Worm (Caenorhabditis elegans) whole organism, L4 larva: ENCODE results near the gene Y54F10BM.3.

Experiments used
- Y5F2A.4 ChIP-seq: fragments of 200-800 bp; sonication (Bioruptor generic); optimal IDR thresholded peaks from 2 replicates; lab custom pipeline; 2018; ENCODE audit warnings: mild to moderate bottlenecking, missing genetic modification characterization, missing compliant biosample characterization
- aly-2 ChIP-seq: sonication (generic microtip); optimal IDR thresholded peaks from 2 replicates; lab custom pipeline; 2018; ENCODE audit warnings: missing biosample characterization, missing genetic modification characterization
- ama-1 ChIP-seq: fragments of 150-350 bp; optimal IDR thresholded peaks from 2 replicates; lab custom pipeline; 2014; ENCODE audit warnings: inconsistent platforms, mixed read lengths
- ceh-82 ChIP-seq: sonication (generic microtip); optimal IDR thresholded peaks from 2 replicates; lab custom pipeline; 2017; ENCODE audit warnings: missing biosample characterization, missing genetic modification characterization
- dmd-6 ChIP-seq: fragments of 200-800 bp; sonication (Bioruptor generic); IDR thresholded peaks from 2 replicates; pipeline ENCODE4 v1.3.6; 2022; ENCODE audit warnings: missing genetic modification reagents, missing genetic modification characterization, missing compliant biosample characterization
- fkh-10 ChIP-seq: fragments of 150-350 bp; optimal IDR thresholded peaks from 2 replicates; lab custom pipeline; 2014; ENCODE audit warnings: missing biosample characterization, missing genetic modification reagents, missing genetic modification characterization
- fos-1 ChIP-seq: fragments of 150-350 bp; optimal IDR thresholded peaks from 2 replicates; lab custom pipeline; 2014; ENCODE audit warnings: missing biosample characterization, missing genetic modification characterization
- lin-13 ChIP-seq: fragments of 150-350 bp; optimal IDR thresholded peaks from 2 replicates; lab custom pipeline; 2014; ENCODE audit warnings: missing biosample characterization, missing genetic modification reagents, missing genetic modification characterization
- lin-39 ChIP-seq: fragments of 150-350 bp; optimal IDR thresholded peaks from 2 replicates; lab custom pipeline; 2014; ENCODE audit warnings: missing biosample characterization, missing genetic modification reagents, missing genetic modification characterization
- lsy-2 ChIP-seq, 2 experiments: fragments of 150-350 bp in 1 of 2; sonication (generic microtip) in 1 of 2; optimal IDR thresholded peaks; 2 replicates each; lab custom pipeline; 2014 to 2017; ENCODE audit warnings: missing biosample characterization in 2 of 2, missing genetic modification characterization in 2 of 2
- mdt-29 ChIP-seq: fragments of 200-800 bp; sonication (Bioruptor generic); IDR thresholded peaks from 2 replicates; pipeline ENCODE4 v1.3.6; 2022; ENCODE audit warnings: missing genetic modification reagents, missing genetic modification characterization, missing compliant biosample characterization
- unc-39 ChIP-seq: sonication (generic microtip); optimal IDR thresholded peaks from 2 replicates; lab custom pipeline; 2017; ENCODE audit warnings: missing biosample characterization, missing genetic modification characterization
- zag-1 ChIP-seq: fragments of 150-350 bp; optimal IDR thresholded peaks from 2 replicates; lab custom pipeline; 2014; ENCODE audit warnings: missing biosample characterization, missing genetic modification characterization

DNA sequence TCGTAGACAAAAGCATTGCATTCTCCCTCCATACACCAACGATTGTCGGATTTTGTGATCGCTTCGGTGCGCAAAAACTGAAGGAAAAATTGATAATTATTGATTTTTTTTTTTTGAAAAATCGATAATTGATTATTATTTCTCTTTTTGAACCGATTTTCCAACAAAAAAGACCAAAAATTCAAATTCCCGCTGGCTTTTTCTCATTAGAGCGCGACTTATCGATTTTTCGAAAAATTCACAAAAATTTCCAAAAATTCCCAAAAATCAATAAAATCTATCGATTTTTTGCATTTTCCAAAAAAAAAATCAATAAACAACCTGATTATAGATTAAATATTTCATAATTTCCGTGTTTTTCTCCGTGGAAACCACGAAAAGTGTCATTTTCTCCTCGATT is 46.8 kb downstream of the Y54F10BM.3 start:
- TF ChIP-seq Y5F2A.4 (GFP tag; lab: Kevin White, UChicago) (no peak), lsy-2 (tag; optimal IDR thresholded peaks at IDR 0.05; lab: Kevin White, UChicago) (no peak), ceh-82 (no peak), zag-1 (tag; lab: Kevin White, UChicago) (no peak), lin-13 (GFP tag; lab: Kevin White, UChicago) (no peak), mdt-29 (no peak), ama-1 (lab: Kevin White, UChicago) (no peak), lin-39 (no peak), fkh-10 (no peak), dmd-6 (no peak), unc-39 (no peak), fos-1 (no peak), aly-2 (tag; lab: Kevin White, UChicago) (no peak)
